Fruit fly (Drosophila melanogaster): ENCODE results near the gene CG6891.

- TF ChIP-seq Lpt (GFP tag; optimal IDR thresholded peaks at IDR 0.05) (peak; percentile 34), CG31627 (GFP tag; optimal IDR thresholded peaks at IDR 0.05) (peak; percentile 55), Sox14 (GFP tag; optimal IDR thresholded peaks at IDR 0.05) (peak; percentile 65), CG10631 (GFP tag; optimal IDR thresholded peaks at IDR 0.05) (peak; percentile 64), dac (GFP tag; optimal IDR thresholded peaks at IDR 0.05) (peak; percentile 57), topi (GFP tag; optimal IDR thresholded peaks at IDR 0.05) (peak; percentile 69), CG4318 (GFP tag; optimal IDR thresholded peaks at IDR 0.05) (peak; percentile 67), Smox (GFP tag; optimal IDR thresholded peaks at IDR 0.05) (peak; percentile 54), CG1621 (tag; optimal IDR thresholded peaks at IDR 0.05) (no peak)
Measured at dm6 chrX:18789353-18790210, 14.6 kb downstream of the CG6891 start.

All from whole organism, prepupa.